Worm (Caenorhabditis elegans) whole organism, L2 larva: Measurements from ENCODE around the gene clec-142.

Source experiments
- Y55F3AM.14 ChIP-seq: fragments of 200-800 bp; sonication (Bioruptor generic); optimal IDR thresholded peaks from 2 replicates; lab custom pipeline; 2018; ENCODE audit warnings: mild to moderate bottlenecking, missing genetic modification characterization, missing compliant biosample characterization
- ZK546.5 ChIP-seq: sonication (generic microtip); optimal IDR thresholded peaks from 2 replicates; lab custom pipeline; 2017; ENCODE audit warnings: missing biosample characterization, missing genetic modification characterization
- alr-1 ChIP-seq: fragments of 150-350 bp; optimal IDR thresholded peaks from 2 replicates; lab custom pipeline; 2014; ENCODE audit warnings: missing biosample characterization, missing genetic modification characterization
- blmp-1 ChIP-seq: sonication (generic microtip); optimal IDR thresholded peaks from 2 replicates; lab custom pipeline; 2017; ENCODE audit warnings: missing genetic modification characterization, mild to moderate bottlenecking, missing compliant biosample characterization, antibody characterized with exemption, moderate library complexity; ENCODE audit not compliant: insufficient read depth
- ceh-16 ChIP-seq: fragments of 150-350 bp; optimal IDR thresholded peaks from 2 replicates; lab custom pipeline; 2014; ENCODE audit warnings: missing biosample characterization, missing genetic modification characterization
- ceh-82 ChIP-seq: fragments of 150-350 bp; optimal IDR thresholded peaks from 2 replicates; lab custom pipeline; 2014; ENCODE audit warnings: missing biosample characterization, missing genetic modification characterization
- dmd-4 ChIP-seq: sonication (generic microtip); optimal IDR thresholded peaks from 2 replicates; lab custom pipeline; 2017; ENCODE audit warnings: missing biosample characterization, missing genetic modification characterization
- egl-27 ChIP-seq: sonication (generic microtip); optimal IDR thresholded peaks from 3 replicates; lab custom pipeline; 2017; ENCODE audit warnings: missing biosample characterization, missing genetic modification reagents, missing genetic modification characterization
- elt-1 ChIP-seq: fragments of 150-350 bp; optimal IDR thresholded peaks from 2 replicates; lab custom pipeline; 2014; ENCODE audit warnings: missing biosample characterization, missing genetic modification characterization
- elt-3 ChIP-seq: sonication (generic microtip); optimal IDR thresholded peaks from 2 replicates; lab custom pipeline; 2017; ENCODE audit warnings: missing biosample characterization, missing genetic modification characterization
- fos-1 ChIP-seq: fragments of 150-350 bp; optimal IDR thresholded peaks from 2 replicates; lab custom pipeline; 2014; ENCODE audit warnings: missing biosample characterization, missing genetic modification characterization
- gmeb-1 ChIP-seq: fragments of 150-350 bp; optimal IDR thresholded peaks from 2 replicates; lab custom pipeline; 2014; ENCODE audit warnings: missing biosample characterization, missing genetic modification characterization
- lin-11 ChIP-seq: fragments of 150-350 bp; sonication (generic microtip); optimal IDR thresholded peaks from 2 replicates; lab custom pipeline; 2014; ENCODE audit warnings: missing biosample characterization, missing genetic modification characterization, inconsistent platforms, mixed read lengths
- lin-13 ChIP-seq: fragments of 150-350 bp; optimal IDR thresholded peaks from 2 replicates; lab custom pipeline; 2014; ENCODE audit warnings: missing biosample characterization, missing genetic modification reagents, missing genetic modification characterization
- lin-39 ChIP-seq: fragments of 150-350 bp; optimal IDR thresholded peaks from 2 replicates; lab custom pipeline; 2014; ENCODE audit warnings: missing biosample characterization, missing genetic modification reagents, missing genetic modification characterization
- mab-5 ChIP-seq: fragments of 150-350 bp; optimal IDR thresholded peaks from 2 replicates; lab custom pipeline; 2014; ENCODE audit warnings: missing biosample characterization, missing genetic modification characterization
- mbf-1 ChIP-seq: sonication (generic microtip); optimal IDR thresholded peaks from 2 replicates; lab custom pipeline; 2017; ENCODE audit warnings: missing biosample characterization, missing genetic modification characterization
- nhr-10 ChIP-seq: sonication (generic microtip); optimal IDR thresholded peaks from 2 replicates; lab custom pipeline; 2017; ENCODE audit warnings: missing biosample characterization, missing genetic modification characterization
- nhr-11 ChIP-seq: fragments of 150-350 bp; optimal IDR thresholded peaks from 2 replicates; lab custom pipeline; 2014; ENCODE audit warnings: missing biosample characterization, missing genetic modification characterization
- nhr-12 ChIP-seq: fragments of 150-350 bp; optimal IDR thresholded peaks from 2 replicates; lab custom pipeline; 2014; ENCODE audit warnings: missing biosample characterization, missing genetic modification characterization
- nhr-21 ChIP-seq: fragments of 150-350 bp; optimal IDR thresholded peaks from 2 replicates; lab custom pipeline; 2014; ENCODE audit warnings: missing biosample characterization, missing genetic modification characterization
- nhr-23 ChIP-seq: fragments of 150-350 bp; optimal IDR thresholded peaks from 2 replicates; lab custom pipeline; 2014; ENCODE audit warnings: missing biosample characterization, missing genetic modification reagents, missing genetic modification characterization
- nhr-237 ChIP-seq: fragments of 150-350 bp; optimal IDR thresholded peaks from 2 replicates; lab custom pipeline; 2014; ENCODE audit warnings: missing biosample characterization, missing genetic modification characterization
- nhr-77 ChIP-seq: fragments of 150-350 bp; optimal IDR thresholded peaks from 2 replicates; lab custom pipeline; 2014; ENCODE audit warnings: missing biosample characterization, missing genetic modification characterization
- peb-1 ChIP-seq: fragments of 150-350 bp; optimal IDR thresholded peaks from 2 replicates; lab custom pipeline; 2014; ENCODE audit warnings: missing biosample characterization, missing genetic modification characterization
- skn-1 ChIP-seq: sonication (generic microtip); optimal IDR thresholded peaks from 2 replicates; lab custom pipeline; 2017; ENCODE audit warnings: missing biosample characterization, missing genetic modification characterization
- sma-9 ChIP-seq, 2 experiments: fragments of 150-350 bp in 1 of 2; sonication (generic microtip) in 1 of 2; optimal IDR thresholded peaks; 2 replicates each; lab custom pipeline; 2014 to 2016; ENCODE audit warnings: missing genetic modification characterization in 2 of 2, mild to moderate bottlenecking in 1 of 2, missing biosample characterization in 1 of 2, missing compliant biosample characterization in 1 of 2, missing genetic modification reagents in 1 of 2, moderate library complexity in 1 of 2
- snpc-4 ChIP-seq: fragments of 150-350 bp; optimal IDR thresholded peaks from 2 replicates; lab custom pipeline; 2014; ENCODE audit warnings: missing biosample characterization, missing genetic modification characterization
- unc-39 ChIP-seq: fragments of 150-350 bp; optimal IDR thresholded peaks from 2 replicates; lab custom pipeline; 2014; ENCODE audit warnings: missing biosample characterization, missing genetic modification characterization
- ztf-1 ChIP-seq: fragments of 200-800 bp; sonication (Bioruptor generic); conservative IDR thresholded peaks from 2 replicates; pipeline ENCODE4 v1.3.6; 2022; ENCODE audit warnings: missing genetic modification characterization, missing compliant biosample characterization
- ztf-11 ChIP-seq: sonication (generic microtip); optimal IDR thresholded peaks from 2 replicates; lab custom pipeline; 2017; ENCODE audit warnings: missing biosample characterization, missing genetic modification characterization

The clec-142 gene

ce11 chrII:8263562-8263961, 14.9 kb upstream of the clec-142 start (continued):
- TF ChIP-seq blmp-1 (tag; lab: Kevin White, UChicago): peak; percentile 49
- TF ChIP-seq alr-1 (tag; lab: Kevin White, UChicago): no peak
- TF ChIP-seq mbf-1 (tag; lab: Kevin White, UChicago): no peak
- no peak for TF ChIP-seq gmeb-1 (tag; lab: Kevin White, UChicago)
- no peak for TF ChIP-seq Y55F3AM.14 (GFP tag; lab: Kevin White, UChicago)
- no peak for TF ChIP-seq elt-1 (tag; lab: Kevin White, UChicago)
- peak; percentile 61 for TF ChIP-seq nhr-21 (tag; lab: Kevin White, UChicago)
- TF ChIP-seq mab-5 (tag; lab: Kevin White, UChicago): no peak
- no peak for TF ChIP-seq elt-3 (tag; lab: Kevin White, UChicago)
- no peak for TF ChIP-seq lin-39

DNA sequence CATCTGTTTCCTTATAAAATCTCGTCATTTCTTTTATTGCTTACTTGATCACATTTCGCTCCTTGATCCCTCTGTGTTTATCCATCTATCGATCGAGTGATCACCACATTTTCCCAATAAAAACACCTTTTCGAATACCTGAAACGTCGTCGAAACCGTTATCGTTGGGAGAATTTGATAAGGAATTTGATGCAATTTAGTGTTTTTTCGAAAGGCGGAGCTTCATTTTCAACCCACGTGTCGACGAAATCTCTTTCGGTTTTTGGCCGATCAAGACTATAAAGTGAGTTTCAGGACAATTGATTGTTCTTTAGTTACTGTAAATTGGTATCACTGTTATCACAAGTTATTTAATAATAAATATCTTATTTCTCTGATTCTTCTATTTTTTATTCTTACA, 13.9 kb upstream of the clec-142 start, which contains the start of gene srdh-1:
Gene srdh-1 (plus strand): TSS at position 43 of the 400 bp plus-strand sequence.
- TF ChIP-seq fos-1 (tag; lab: Kevin White, UChicago): peak; percentile 16
- peak; percentile 18 for TF ChIP-seq sma-9 (GFP tag; optimal IDR thresholded peaks at IDR 0.05; lab: Kevin White, UChicago)
- TF ChIP-seq sma-9 (tag; optimal IDR thresholded peaks at IDR 0.05; lab: Kevin White, UChicago): no peak
- TF ChIP-seq blmp-1 (tag; lab: Kevin White, UChicago): peak; percentile 36
- no peak for TF ChIP-seq skn-1 (tag; lab: Kevin White, UChicago)
- no peak for TF ChIP-seq ceh-82 (tag; lab: Kevin White, UChicago)

DNA sequence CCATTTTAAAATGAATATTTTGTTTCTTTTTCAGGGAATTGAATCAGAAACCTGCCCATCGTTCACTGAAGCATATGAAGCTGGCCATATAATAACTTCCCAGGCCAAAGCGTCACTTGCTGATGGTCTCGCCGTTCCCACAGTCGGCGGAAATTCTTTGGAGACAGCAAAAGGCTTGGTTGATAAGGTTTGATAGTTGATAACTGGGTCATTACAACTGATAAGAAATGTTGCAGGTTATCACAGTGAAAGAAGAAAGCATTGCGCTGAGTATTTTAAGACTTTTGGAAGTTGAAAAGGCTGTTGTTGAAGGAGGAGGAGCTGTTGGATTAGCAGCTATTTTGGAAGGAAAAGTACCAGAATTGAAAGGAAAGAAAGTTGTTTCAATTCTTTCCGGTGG, 11.9 kb upstream of the clec-142 start:
- TF ChIP-seq fos-1 (tag; lab: Kevin White, UChicago): peak; percentile 89
- TF ChIP-seq egl-27: no peak
- peak; percentile 5 for TF ChIP-seq sma-9 (GFP tag; optimal IDR thresholded peaks at IDR 0.05; lab: Kevin White, UChicago)
- TF ChIP-seq sma-9 (tag; optimal IDR thresholded peaks at IDR 0.05; lab: Kevin White, UChicago): no peak

- TF ChIP-seq nhr-12 (tag; lab: Kevin White, UChicago): no peak
- TF ChIP-seq ceh-16: no peak
- TF ChIP-seq nhr-237 (tag; lab: Kevin White, UChicago): no peak
- no peak for TF ChIP-seq gmeb-1 (tag; lab: Kevin White, UChicago)
- TF ChIP-seq nhr-10 (tag; lab: Kevin White, UChicago): no peak
- TF ChIP-seq unc-39 (tag; lab: Kevin White, UChicago): no peak
- no peak for TF ChIP-seq ztf-1 (GFP tag; lab: Robert Waterston, UW)
- TF ChIP-seq nhr-23 (tag; lab: Kevin White, UChicago): no peak
- TF ChIP-seq dmd-4 (tag; lab: Kevin White, UChicago): no peak
- no peak for TF ChIP-seq skn-1 (tag; lab: Kevin White, UChicago)
- TF ChIP-seq mab-5 (tag; lab: Kevin White, UChicago): no peak
- no peak for TF ChIP-seq peb-1
Measured at ce11 chrII:8267679-8268078, 10.8 kb upstream of the clec-142 start.

ce11 chrII:8269351-8269750, 9.1 kb upstream of the clec-142 start, which contains the start of gene K01C8.2:
Gene K01C8.2 (minus strand): TSS chrII:8269451.
- no peak for TF ChIP-seq ztf-11 (tag; lab: Kevin White, UChicago)
- no peak for TF ChIP-seq lin-13 (GFP tag; lab: Kevin White, UChicago)
- no peak for TF ChIP-seq Y55F3AM.14 (GFP tag; lab: Kevin White, UChicago)
- no peak for TF ChIP-seq nhr-237 (tag; lab: Kevin White, UChicago)
- TF ChIP-seq ZK546.5 (tag; lab: Kevin White, UChicago): no peak
- TF ChIP-seq, all 48 proteins: peak for 0

- TF ChIP-seq alr-1 (tag; lab: Kevin White, UChicago): no peak
- no peak for TF ChIP-seq nhr-77 (tag; lab: Kevin White, UChicago)
- no peak for TF ChIP-seq nhr-11
- TF ChIP-seq lin-11 (tag; lab: Kevin White, UChicago): no peak
- no peak for TF ChIP-seq snpc-4 (tag; lab: Kevin White, UChicago)
- no peak for TF ChIP-seq elt-1 (tag; lab: Kevin White, UChicago)
- no peak for TF ChIP-seq Y55F3AM.14 (GFP tag; lab: Kevin White, UChicago)
- no peak for TF ChIP-seq lin-13 (GFP tag; lab: Kevin White, UChicago)
- TF ChIP-seq, all 48 proteins: peak for 0
Measured at ce11 chrII:8269855-8270647, 8.4 kb upstream of the clec-142 start, which contains the start of gene tdc-1. Gene tdc-1 (plus strand): TSS chrII:8270597.
